Worm (Caenorhabditis elegans) whole organism, L3 larva: ENCODE measurements around the gene nas-33.

Experiments used
- ceh-9 ChIP-seq: sonication (generic microtip); optimal IDR thresholded peaks from 2 replicates; lab custom pipeline; 2018; ENCODE audit warnings: missing biosample characterization, missing genetic modification characterization
- fkh-2 ChIP-seq: fragments of 150-350 bp; optimal IDR thresholded peaks from 2 replicates; lab custom pipeline; 2014; ENCODE audit warnings: missing biosample characterization, missing genetic modification reagents, missing genetic modification characterization
- jun-1 ChIP-seq: fragments of 150-350 bp; optimal IDR thresholded peaks from 2 replicates; lab custom pipeline; 2014; ENCODE audit warnings: missing biosample characterization, missing genetic modification reagents, missing genetic modification characterization
- lin-39 ChIP-seq: fragments of 150-350 bp; optimal IDR thresholded peaks from 2 replicates; lab custom pipeline; 2018; ENCODE audit warnings: missing biosample characterization, missing genetic modification reagents, missing genetic modification characterization

- no peak for TF ChIP-seq ceh-9 (tag; lab: Kevin White, UChicago)
- TF ChIP-seq lin-39 (tag; lab: Kevin White, UChicago): no peak
- no peak for TF ChIP-seq fkh-2 (tag; lab: Kevin White, UChicago)
- no peak for TF ChIP-seq jun-1 (tag; lab: Kevin White, UChicago)
Measured at ce11 chrX:6412575-6412974, 42.5 kb downstream of the nas-33 start, which contains the start of gene T22E5.1.
